Worm (Caenorhabditis elegans) whole organism, L1 larva: ENCODE results near the gene Y37E11AL.3.

Experiments
- egl-27 ChIP-seq, 2 experiments: fragments of 150-350 bp in 1 of 2; sonication (generic microtip); optimal IDR thresholded peaks; 3 replicates each; lab custom pipeline; 2017 to 2018; ENCODE audit warnings: missing biosample characterization in 2 of 2, missing genetic modification characterization in 2 of 2, missing genetic modification reagents in 2 of 2
- fos-1 ChIP-seq: fragments of 150-350 bp; optimal IDR thresholded peaks from 2 replicates; lab custom pipeline; 2014; ENCODE audit warnings: missing biosample characterization, missing genetic modification characterization
- lsy-2 ChIP-seq, 2 experiments: fragments of 150-350 bp; optimal IDR thresholded peaks; 2 replicates each; lab custom pipeline; 2014; ENCODE audit warnings: missing biosample characterization in 2 of 2, missing genetic modification characterization in 2 of 2
- tlp-1 ChIP-seq: fragments of 150-350 bp; optimal IDR thresholded peaks from 2 replicates; lab custom pipeline; 2014; ENCODE audit warnings: missing biosample characterization, missing genetic modification characterization
- unc-98 ChIP-seq: fragments of 200-800 bp; sonication (Bioruptor generic); IDR thresholded peaks from 2 replicates; pipeline ENCODE4 v1.3.6; 2022; ENCODE audit warnings: missing genetic modification characterization, missing compliant biosample characterization

DNA sequence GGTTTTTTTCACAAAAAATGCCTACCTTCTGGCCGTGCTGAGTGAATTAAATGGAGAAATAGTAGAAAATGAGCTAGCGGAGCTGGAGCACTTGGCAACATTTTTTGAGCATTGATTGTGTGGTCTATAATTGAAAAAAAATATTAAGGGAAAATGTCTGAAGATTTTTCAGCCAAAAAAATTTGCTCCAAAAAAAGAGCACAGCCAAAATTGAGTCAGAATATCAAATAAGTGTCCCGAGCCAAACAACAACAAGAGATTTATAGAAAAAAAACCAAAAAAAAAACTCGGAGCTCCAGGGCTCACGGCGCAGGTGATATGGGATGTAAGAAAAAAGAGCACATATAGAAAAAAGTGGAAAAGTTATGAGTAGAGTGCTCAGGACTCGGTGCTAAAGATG is 26.1 kb upstream of the Y37E11AL.3 start, which contains the start of gene fmil-1:
- no peak for TF ChIP-seq lsy-2 (tag; optimal IDR thresholded peaks at IDR 0.05; lab: Kevin White, UChicago)
- no peak for TF ChIP-seq tlp-1 (tag; lab: Kevin White, UChicago)
- TF ChIP-seq unc-98 (GFP tag; lab: Robert Waterston, UW): no peak
- no peak for TF ChIP-seq egl-27 (tag; optimal IDR thresholded peaks at IDR 0.05; lab: Kevin White, UChicago)
- TF ChIP-seq fos-1 (tag; lab: Kevin White, UChicago): no peak
